Worm (Caenorhabditis elegans): Measurements from ENCODE around the gene F57H12.5.

- no peak for TF ChIP-seq atf-7 (tag; optimal IDR thresholded peaks at IDR 0.05)
- TF ChIP-seq snpc-4 (GFP tag; optimal IDR thresholded peaks at IDR 0.05): no peak
- no peak for TF ChIP-seq snpc-4 (tag; optimal IDR thresholded peaks at IDR 0.05)
- TF ChIP-seq snpc-3.4 (tag; optimal IDR thresholded peaks at IDR 0.05): no peak
- TF ChIP-seq bed-1 (GFP tag; IDR thresholded peaks at IDR 0.05): no peak
- TF ChIP-seq attf-6 (GFP tag; IDR thresholded peaks at IDR 0.05): no peak
- no peak for TF ChIP-seq ztf-18 (tag; optimal IDR thresholded peaks at IDR 0.05)
- TF ChIP-seq lin-35 (GFP tag; optimal IDR thresholded peaks at IDR 0.05): no peak
- no peak for TF ChIP-seq hmg-1.2 (GFP tag; IDR thresholded peaks at IDR 0.05)
- TF ChIP-seq aptf-2 (GFP tag; conservative IDR thresholded peaks at IDR 0.05): no peak
These were observed 15.9 kb downstream of the F57H12.5 start for ce11 chrIV:7983021-7983420.
